Fruit fly (Drosophila melanogaster) whole organism, larva: ENCODE data around the gene RpL36.
"Not testable (repeated sequence)": the region's sequence is repeated elsewhere in the genome, so short reads cannot be mapped to it uniquely, and the experiment has no call there.

Experiments used
- noc ChIP-seq: fragments of 200-800 bp; sonication (Bioruptor generic); optimal IDR thresholded peaks from 3 replicates; lab custom pipeline; 2019; ENCODE audit warnings: missing biosample characterization, mild to moderate bottlenecking, missing genetic modification characterization, moderate library complexity

Gene RpL36

dm6 chrX:629239-629821 is at the start of gene RpL36, which contains the start of gene Mybbp1A:
Gene RpL36, minus strand, starts transcription at chrX:629483.
Gene Mybbp1A, plus strand, starts transcription at chrX:629773.
- TF ChIP-seq noc (tag; lab: Kevin White, UChicago), result peak; percentile 69

dm6 chrX:678503-678902 is 49.2 kb upstream of the RpL36 start:
- no peak for TF ChIP-seq noc (tag; lab: Kevin White, UChicago)

- TF ChIP-seq noc (tag; lab: Kevin White, UChicago), result no peak
Measured at dm6 chrX:658021-658420, 28.7 kb upstream of the RpL36 start.

- TF ChIP-seq noc (tag; lab: Kevin White, UChicago), result no peak
Measured at dm6 chrX:656380-656925, 27.2 kb upstream of the RpL36 start.

dm6 chrX:655492-656379 is 26.5 kb upstream of the RpL36 start, which contains the start of the genes Hmt4-20 and SkpA:
Gene Hmt4-20, minus strand, starts transcription at chrX:656033.
Gene SkpA, plus strand, starts transcription at chrX:656114.
- peak; percentile 29 for TF ChIP-seq noc (tag; lab: Kevin White, UChicago)

- peak; percentile 91 for TF ChIP-seq noc (tag; lab: Kevin White, UChicago)
Measured at dm6 chrX:654949-655348, 25.7 kb upstream of the RpL36 start.

DNA sequence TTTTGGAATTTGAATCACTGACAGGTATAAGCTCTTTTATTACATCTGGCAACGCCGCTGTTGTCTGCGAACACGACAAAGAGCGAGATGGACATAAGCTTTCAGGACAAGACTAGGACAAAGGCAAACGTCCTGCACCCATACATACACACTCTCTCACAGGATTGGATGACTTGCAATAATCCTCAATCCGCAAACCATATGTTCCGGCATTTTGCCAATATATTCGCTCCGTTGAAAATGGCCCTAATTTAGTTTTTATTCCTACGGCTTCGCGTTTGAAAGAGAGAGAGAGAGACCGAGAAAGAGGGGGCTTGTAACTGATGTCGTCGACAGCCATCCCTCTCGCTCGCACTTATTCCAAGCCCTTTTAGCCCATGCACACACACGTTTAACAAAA is 24.9 kb upstream of the RpL36 start:
- no peak for TF ChIP-seq noc (tag; lab: Kevin White, UChicago)

DNA sequence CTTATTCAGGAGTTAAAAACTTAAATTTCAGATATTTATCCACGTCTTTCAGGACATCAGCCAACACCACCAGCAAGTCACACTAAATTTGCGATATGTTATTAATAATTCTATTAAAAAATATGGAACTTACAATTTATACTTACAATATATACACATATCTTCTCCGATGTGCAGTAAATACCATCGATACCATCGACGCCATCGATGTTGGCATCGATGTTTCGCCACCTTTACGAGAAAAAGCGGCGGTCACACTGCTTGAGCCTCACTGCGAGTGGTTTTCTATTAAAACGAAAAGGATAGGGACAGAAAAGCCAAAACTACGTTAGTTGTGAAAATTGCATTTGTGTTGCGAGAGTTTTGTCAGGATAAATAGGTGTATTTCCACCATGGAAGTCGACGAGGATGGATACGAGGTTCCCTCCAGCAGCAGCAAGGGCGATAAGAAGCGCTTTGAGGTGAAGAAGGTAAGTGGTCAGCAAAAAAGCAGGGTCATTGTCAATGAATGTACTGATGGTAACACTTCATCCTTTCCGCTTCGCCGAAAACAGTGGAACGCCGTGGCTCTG is 17.9 kb upstream of the RpL36 start, which contains the start of gene Roc1a:
Gene Roc1a (plus strand): TSS at position 249 of the 572 bp plus-strand sequence.
- no peak for TF ChIP-seq noc (tag; lab: Kevin White, UChicago)

dm6 chrX:646395-647009 is 17.2 kb upstream of the RpL36 start:
- TF ChIP-seq noc (tag; lab: Kevin White, UChicago), result no peak

DNA sequence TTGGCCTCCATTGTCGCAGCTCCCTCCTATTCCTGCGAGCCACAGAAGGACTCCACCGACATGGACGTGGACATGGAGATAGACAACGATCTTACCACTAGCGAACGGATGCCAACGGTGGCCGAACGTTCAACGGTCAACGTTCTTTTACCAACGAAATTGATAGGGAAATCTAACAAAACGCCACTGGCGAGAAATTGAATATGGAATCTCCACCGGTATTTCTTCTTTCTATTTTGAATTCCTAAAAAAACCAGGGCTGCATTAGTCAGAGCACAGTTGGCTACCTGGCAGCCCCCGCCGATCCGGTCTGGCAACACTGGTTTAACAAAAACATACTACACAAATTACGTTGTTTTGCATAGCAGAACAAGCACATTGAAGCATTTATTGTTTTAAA is 15.2 kb upstream of the RpL36 start, which contains the start of gene CG13367:
Gene CG13367 (plus strand): TSS at position 301 of the 400 bp plus-strand sequence.
- TF ChIP-seq noc (tag; lab: Kevin White, UChicago), result not testable (repeated sequence)

- no peak for TF ChIP-seq noc (tag; lab: Kevin White, UChicago)
Measured at dm6 chrX:636606-637530, 7.6 kb upstream of the RpL36 start.

dm6 chrX:635495-636142 is 6.3 kb upstream of the RpL36 start, which contains the start of gene Dredd:
Gene Dredd, minus strand, starts transcription at chrX:635545.
- TF ChIP-seq noc (tag; lab: Kevin White, UChicago), result no peak

DNA sequence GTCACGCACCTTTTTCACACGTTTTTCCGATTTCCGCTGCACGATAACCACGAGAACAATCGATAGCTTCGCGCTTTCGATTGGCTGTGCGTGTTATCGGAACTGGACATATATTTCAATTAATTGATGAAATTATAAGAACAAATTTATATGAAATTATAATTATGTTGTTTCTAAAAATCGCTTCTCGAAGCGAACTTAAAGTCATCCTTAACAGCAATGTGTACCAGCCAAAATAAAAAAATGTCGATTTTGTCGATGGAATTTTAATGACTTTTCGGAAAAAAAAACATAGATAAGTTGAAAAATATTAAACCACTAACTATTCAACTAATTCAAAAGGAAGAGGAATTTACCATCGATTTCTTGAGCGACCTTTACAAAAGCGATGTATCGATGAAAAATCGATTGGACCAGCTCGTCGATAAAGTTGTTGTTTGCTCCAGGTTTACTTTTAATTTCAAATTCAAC is 4.1 kb downstream of the RpL36 start, which contains the start of the genes CG13364 and Hinfp:
Gene CG13364 (minus strand): TSS at position 47 of the 471 bp plus-strand sequence.
Gene Hinfp (plus strand): TSS at position 386 of the 471 bp plus-strand sequence.
- TF ChIP-seq noc (tag; lab: Kevin White, UChicago), result no peak
